Fruit fly (Drosophila melanogaster): ENCODE results near the gene pdgy.

Gene pdgy

DNA sequence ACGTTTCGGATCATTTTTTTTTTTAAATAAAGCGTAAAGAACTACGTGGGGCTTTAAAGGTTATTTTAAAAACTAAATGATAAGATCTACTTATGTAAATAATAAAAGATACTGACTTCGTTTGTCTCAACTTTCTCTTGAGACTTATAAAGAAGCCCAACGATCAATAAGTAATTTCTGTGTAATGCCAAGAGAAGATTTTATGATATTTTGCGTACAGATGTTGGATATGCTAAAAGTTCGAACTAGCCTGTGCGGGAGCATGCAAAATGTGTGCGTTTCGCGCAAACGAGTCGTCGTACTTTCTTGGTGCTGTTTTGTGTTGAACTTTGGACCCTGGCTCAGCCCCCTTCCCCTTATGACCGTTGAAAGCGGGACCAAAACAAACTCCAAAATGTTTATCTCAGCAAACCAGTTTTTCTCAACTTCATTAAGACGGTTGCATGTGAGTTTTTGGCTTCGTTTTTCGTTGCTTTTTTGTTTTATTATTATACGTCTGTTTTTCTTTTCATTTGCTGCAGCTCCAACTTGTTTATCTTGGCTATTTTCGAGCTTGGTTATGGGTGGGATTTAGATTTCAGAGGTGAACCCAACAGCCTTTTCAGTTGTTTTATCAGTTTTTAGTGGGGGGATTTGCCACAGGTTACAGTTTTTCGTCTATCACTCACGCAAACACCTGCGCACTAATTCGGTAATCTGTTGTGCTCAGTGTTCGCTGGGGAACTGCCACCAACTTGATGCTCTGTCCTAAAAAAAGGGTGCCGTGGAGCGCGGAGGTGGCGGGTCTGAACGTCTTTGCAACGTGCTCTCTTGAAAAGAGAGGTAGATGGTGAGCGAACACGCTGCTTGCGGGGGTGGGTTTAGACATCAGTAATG, at the start of gene pdgy (continued):
- no peak for TF ChIP-seq CG4360 (GFP tag; IDR thresholded peaks at IDR 0.05)
- no peak for TF ChIP-seq trh (GFP tag; optimal IDR thresholded peaks at IDR 0.05)
- TF ChIP-seq Eip74EF (GFP tag; optimal IDR thresholded peaks at IDR 0.05), result no peak
- TF ChIP-seq CG17361 (GFP tag; IDR thresholded peaks at IDR 0.05), result peak; percentile 54; the same call in 1 of the 3 replicates
- no peak for TF ChIP-seq sqz (GFP tag; optimal IDR thresholded peaks at IDR 0.05)
- 0 out of 2 replicates have a peak, but pooled peaks have one; percentile 21 for TF ChIP-seq bowl (GFP tag; IDR thresholded peaks at IDR 0.05)
- no peak for TF ChIP-seq fd102C (GFP tag; optimal IDR thresholded peaks at IDR 0.05)
- TF ChIP-seq CG7372 (GFP tag; IDR thresholded peaks at IDR 0.05), result no peak
- no peak for TF ChIP-seq Elba2 (GFP tag; optimal IDR thresholded peaks at IDR 0.05)
- TF ChIP-seq CG12769 (tag; optimal IDR thresholded peaks at IDR 0.05), result peak; percentile 33
- TF ChIP-seq CG13894 (tag; optimal IDR thresholded peaks at IDR 0.05), result peak; percentile 18
- TF ChIP-seq ttk (GFP tag; IDR thresholded peaks at IDR 0.05), result 0 out of 2 replicates have a peak, but pooled peaks have one; percentile 14
- TF ChIP-seq p53 (GFP tag; optimal IDR thresholded peaks at IDR 0.05), result no peak
- peak; percentile 59; the same call in 1 of the 2 replicates for TF ChIP-seq seq (GFP tag; IDR thresholded peaks at IDR 0.05)
- peak; percentile 49 for TF ChIP-seq lab (GFP tag; optimal IDR thresholded peaks at IDR 0.05)
- no peak for TF ChIP-seq cwo (GFP tag; optimal IDR thresholded peaks at IDR 0.05)
- TF ChIP-seq CG6791 (GFP tag; IDR thresholded peaks at IDR 0.05; ENCODE audit: partially characterized antibody), result no peak
- TF ChIP-seq Abd-B (GFP tag; optimal IDR thresholded peaks at IDR 0.05), result no peak
- no peak for TF ChIP-seq Hr3 (GFP tag; optimal IDR thresholded peaks at IDR 0.05)
- no peak for TF ChIP-seq CG15073 (GFP tag; optimal IDR thresholded peaks at IDR 0.05)
- TF ChIP-seq HLHmδ (GFP tag; optimal IDR thresholded peaks at IDR 0.05), result peak; percentile 11
- no peak for TF ChIP-seq HLH3B (GFP tag; IDR thresholded peaks at IDR 0.05)
- no peak for TF ChIP-seq CG4424 (GFP tag; optimal IDR thresholded peaks at IDR 0.05)
- 0 out of 3 replicates have a peak, but pooled peaks have one; percentile 40 for TF ChIP-seq CG2199 (GFP tag; IDR thresholded peaks at IDR 0.05)
- no peak for TF ChIP-seq CG1603 (tag; optimal IDR thresholded peaks at IDR 0.05)
- no peak for TF ChIP-seq CG12155 (GFP tag; optimal IDR thresholded peaks at IDR 0.05)
- peak; percentile 34 to 68 for TF ChIP-seq Trl (optimal IDR thresholded peaks at IDR 0.05)
- TF ChIP-seq Trl (GFP tag; optimal IDR thresholded peaks at IDR 0.05), result no peak
- peak; percentile 39 for TF ChIP-seq D19A (tag; optimal IDR thresholded peaks at IDR 0.05)
- TF ChIP-seq Poxn (GFP tag; IDR thresholded peaks at IDR 0.05), result no peak
- no peak for TF ChIP-seq repo (GFP tag; optimal IDR thresholded peaks at IDR 0.05)
- TF ChIP-seq Nf-YC (tag; optimal IDR thresholded peaks at IDR 0.05), result no peak
- TF ChIP-seq CG8388 (GFP tag; optimal IDR thresholded peaks at IDR 0.05), result no peak
- TF ChIP-seq disco-r (GFP tag; optimal IDR thresholded peaks at IDR 0.05), result no peak
- no peak for TF ChIP-seq sc (optimal IDR thresholded peaks at IDR 0.05)
- TF ChIP-seq sc (GFP tag; optimal IDR thresholded peaks at IDR 0.05), result no peak
- 0 out of 2 replicates have a peak, but pooled peaks have one; percentile 14 for TF ChIP-seq Ptx1 (GFP tag; IDR thresholded peaks at IDR 0.05)
- TF ChIP-seq Dref (GFP tag; IDR thresholded peaks at IDR 0.05), result no peak
- TF ChIP-seq CG16813 (GFP tag; IDR thresholded peaks at IDR 0.05; ENCODE audit: partially characterized antibody), result 0 out of 3 replicates have a peak, but pooled peaks have one; percentile 30
- no peak for TF ChIP-seq HmgZ (tag; optimal IDR thresholded peaks at IDR 0.05)
- TF ChIP-seq zf30C (GFP tag; optimal IDR thresholded peaks at IDR 0.05), result peak; percentile 34
- no peak for TF ChIP-seq ro (GFP tag; IDR thresholded peaks at IDR 0.05)
- TF ChIP-seq Rx (GFP tag; IDR thresholded peaks at IDR 0.05), result no peak
- no peak for TF ChIP-seq Hr51 (GFP tag; optimal IDR thresholded peaks at IDR 0.05)
- TF ChIP-seq Drgx (GFP tag; IDR thresholded peaks at IDR 0.05), result peak; percentile 50
- 0 out of 3 replicates have a peak, but pooled peaks have one; percentile 30 for TF ChIP-seq CG34422 (GFP tag; IDR thresholded peaks at IDR 0.05)
- peak; percentile 23 for TF ChIP-seq scrt (GFP tag; optimal IDR thresholded peaks at IDR 0.05)
- peak; percentile 8 for TF ChIP-seq CG11504 (tag; optimal IDR thresholded peaks at IDR 0.05)
- no peak for TF ChIP-seq pzg (GFP tag; optimal IDR thresholded peaks at IDR 0.05)

Measured in whole organism, embryonic.